Worm (Caenorhabditis elegans) whole organism, early embryonic: Measurements from ENCODE around the gene nhr-145.

Source experiments
- B0310.2 ChIP-seq: sonication (generic microtip); optimal IDR thresholded peaks from 2 replicates; lab custom pipeline; 2016; ENCODE audit warnings: mild to moderate bottlenecking, missing genetic modification characterization, missing compliant biosample characterization
- F13C5.2 ChIP-seq: sonication (generic microtip); optimal IDR thresholded peaks from 2 replicates; lab custom pipeline; 2017; ENCODE audit warnings: mild to moderate bottlenecking, missing genetic modification characterization, inconsistent platforms, missing compliant biosample characterization
- aly-1 ChIP-seq: sonication (generic microtip); optimal IDR thresholded peaks from 2 replicates; lab custom pipeline; 2016; ENCODE audit warnings: missing genetic modification characterization, missing compliant biosample characterization
- ama-1 ChIP-seq: fragments of 150-350 bp; optimal IDR thresholded peaks from 2 replicates; lab custom pipeline; 2014
- ceh-13 ChIP-seq: fragments of 200-800 bp; sonication (Bioruptor generic); optimal IDR thresholded peaks from 2 replicates; lab custom pipeline; 2018; ENCODE audit warnings: mild to moderate bottlenecking, missing genetic modification characterization, missing compliant biosample characterization
- ceh-36 ChIP-seq: sonication (generic microtip); optimal IDR thresholded peaks from 2 replicates; lab custom pipeline; 2016; ENCODE audit warnings: missing genetic modification characterization, inconsistent platforms, missing compliant biosample characterization
- ets-7 ChIP-seq: sonication (generic microtip); optimal IDR thresholded peaks from 2 replicates; lab custom pipeline; 2016; ENCODE audit warnings: missing genotype, missing genetic modification characterization, missing compliant biosample characterization
- flt-1 ChIP-seq: fragments of 200-800 bp; sonication (Bioruptor generic); IDR thresholded peaks from 2 replicates; pipeline ENCODE4 v1.3.6; 2022; ENCODE audit warnings: missing genetic modification characterization, missing compliant biosample characterization
- hmbx-1 ChIP-seq: sonication (generic microtip); optimal IDR thresholded peaks from 2 replicates; lab custom pipeline; 2016; ENCODE audit warnings: mild to moderate bottlenecking, missing genetic modification characterization, missing compliant biosample characterization
- hmg-4 ChIP-seq: fragments of 200-800 bp; sonication (Bioruptor generic); optimal IDR thresholded peaks from 2 replicates; lab custom pipeline; 2018; ENCODE audit warnings: mild to moderate bottlenecking, missing genetic modification characterization, missing compliant biosample characterization
- hnd-1 ChIP-seq: sonication (generic microtip); optimal IDR thresholded peaks from 2 replicates; lab custom pipeline; 2016; ENCODE audit warnings: missing genetic modification characterization, missing compliant biosample characterization
- pes-1 ChIP-seq: fragments of 200-800 bp; sonication (Bioruptor generic); IDR thresholded peaks from 2 replicates; pipeline ENCODE4 v1.3.6; 2022; ENCODE audit warnings: missing genetic modification reagents, missing genetic modification characterization, missing compliant biosample characterization
- scrt-1 ChIP-seq: fragments of 200-800 bp; sonication (Bioruptor generic); IDR thresholded peaks from 2 replicates; pipeline ENCODE4 v1.3.6; 2022; ENCODE audit warnings: missing genetic modification characterization, missing compliant biosample characterization
- sea-1 ChIP-seq: fragments of 200-800 bp; sonication (Bioruptor generic); conservative IDR thresholded peaks from 2 replicates; pipeline ENCODE4 v1.3.6; 2022; ENCODE audit warnings: missing genetic modification characterization, missing compliant biosample characterization
- tbx-11 ChIP-seq: fragments of 200-800 bp; sonication (Bioruptor generic); IDR thresholded peaks from 2 replicates; pipeline ENCODE4 v1.3.6; 2022; ENCODE audit warnings: missing genetic modification characterization, missing compliant biosample characterization
- tbx-37 ChIP-seq: fragments of 200-800 bp; sonication (Bioruptor generic); conservative IDR thresholded peaks from 2 replicates; pipeline ENCODE4 v1.3.6; 2022; ENCODE audit warnings: missing genetic modification reagents, missing genetic modification characterization, missing compliant biosample characterization
- tra-4 ChIP-seq: sonication (generic microtip); optimal IDR thresholded peaks from 2 replicates; lab custom pipeline; 2017; ENCODE audit warnings: missing genetic modification characterization, missing compliant biosample characterization

nhr-145 gene

DNA sequence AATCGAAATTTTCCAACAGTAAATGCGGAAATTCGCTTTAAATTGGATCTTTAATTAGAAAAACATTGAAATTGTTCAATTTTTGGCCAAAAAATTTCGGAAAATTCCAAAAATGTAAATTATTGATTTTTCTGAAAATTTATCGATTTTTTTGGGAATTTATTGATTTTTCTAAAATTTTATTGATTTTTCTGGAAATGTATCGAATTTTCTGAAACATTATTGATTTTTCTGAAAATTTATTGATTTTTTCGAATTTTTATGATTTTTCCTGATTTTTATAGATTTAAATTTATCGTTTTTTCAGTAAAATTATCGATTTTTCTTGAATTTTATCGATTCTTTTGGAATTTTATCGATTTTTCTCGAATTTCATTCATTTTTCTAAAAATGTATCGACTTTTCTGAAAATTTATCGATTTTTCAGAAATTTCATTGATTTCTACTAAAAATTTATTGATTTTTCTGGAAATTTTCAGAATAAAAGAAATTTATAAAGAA lies 29.4 kb downstream of the nhr-145 start:
- no peak for TF ChIP-seq pes-1
- TF ChIP-seq F13C5.2 (tag; lab: Kevin White, UChicago) = no peak
- no peak for TF ChIP-seq sea-1 (GFP tag; lab: Robert Waterston, UW)
- TF ChIP-seq aly-1 (tag; lab: Kevin White, UChicago) = no peak
- TF ChIP-seq ama-1 (lab: Kevin White, UChicago) = no peak
- no peak for TF ChIP-seq B0310.2 (tag; lab: Kevin White, UChicago)
- TF ChIP-seq scrt-1 (GFP tag; lab: Robert Waterston, UW) = no peak
- no peak for TF ChIP-seq hmbx-1 (tag; lab: Kevin White, UChicago)
- TF ChIP-seq tbx-37 = no peak
- no peak for TF ChIP-seq tra-4
- no peak for TF ChIP-seq tbx-11 (GFP tag; lab: Robert Waterston, UW)
- no peak for TF ChIP-seq ceh-36 (tag; lab: Kevin White, UChicago)
- no peak for TF ChIP-seq flt-1
- no peak for TF ChIP-seq ets-7 (tag; lab: Kevin White, UChicago)
- TF ChIP-seq ceh-13 (GFP tag; lab: Kevin White, UChicago) = no peak
- TF ChIP-seq hmg-4 (GFP tag; lab: Kevin White, UChicago) = no peak
- no peak for TF ChIP-seq hnd-1 (tag; lab: Kevin White, UChicago)

ce11 chrV:19118312-19118711 lies 30.8 kb downstream of the nhr-145 start, which contains the start of gene pro-3:
TSS of gene pro-3 (minus strand) at chrV:19118412.
- TF ChIP-seq ceh-13 (GFP tag; lab: Kevin White, UChicago) (no peak), hnd-1 (tag; lab: Kevin White, UChicago) (no peak), flt-1 (no peak), hmg-4 (GFP tag; lab: Kevin White, UChicago) (no peak), B0310.2 (tag; lab: Kevin White, UChicago) (no peak), ets-7 (tag; lab: Kevin White, UChicago) (no peak), ceh-36 (tag; lab: Kevin White, UChicago) (no peak), sea-1 (GFP tag; lab: Robert Waterston, UW) (no peak), F13C5.2 (tag; lab: Kevin White, UChicago) (no peak), scrt-1 (GFP tag; lab: Robert Waterston, UW) (no peak), tra-4 (no peak), tbx-37 (no peak), aly-1 (tag; lab: Kevin White, UChicago) (no peak), hmbx-1 (tag; lab: Kevin White, UChicago) (no peak), pes-1 (no peak), ama-1 (lab: Kevin White, UChicago) (no peak), tbx-11 (GFP tag; lab: Robert Waterston, UW) (no peak)

DNA sequence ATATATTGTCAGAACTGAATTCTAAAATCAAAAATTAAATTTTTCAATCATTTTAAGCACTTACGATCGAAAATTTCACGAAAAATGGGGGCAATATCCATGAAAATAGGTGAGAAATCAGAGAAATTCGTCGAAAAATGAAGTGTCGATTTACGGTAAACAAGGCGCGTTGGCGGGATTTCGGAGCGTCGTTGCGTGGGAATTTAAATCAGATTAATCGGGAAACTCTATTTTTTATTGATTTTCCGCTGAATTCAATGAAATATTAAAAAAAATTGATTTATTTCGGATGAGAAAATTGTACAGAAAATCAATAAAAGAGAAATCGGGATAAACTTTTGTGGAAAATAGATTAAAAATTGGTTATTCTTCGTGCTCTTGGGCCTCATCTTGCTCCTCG lies 31.7 kb downstream of the nhr-145 start, which contains the start of gene Y39B6A.13:
Gene Y39B6A.13, minus strand, starts transcription at position 166 of the 400 bp plus-strand sequence.
- TF ChIP-seq hmg-4 (GFP tag; lab: Kevin White, UChicago) (no peak), B0310.2 (tag; lab: Kevin White, UChicago) (no peak), tbx-11 (GFP tag; lab: Robert Waterston, UW) (no peak), flt-1 (no peak), aly-1 (tag; lab: Kevin White, UChicago) (no peak), pes-1 (no peak), ama-1 (lab: Kevin White, UChicago) (no peak), tbx-37 (no peak), sea-1 (GFP tag; lab: Robert Waterston, UW) (no peak), ceh-36 (tag; lab: Kevin White, UChicago) (no peak), F13C5.2 (tag; lab: Kevin White, UChicago) (no peak), hmbx-1 (tag; lab: Kevin White, UChicago) (no peak), ceh-13 (GFP tag; lab: Kevin White, UChicago) (no peak), ets-7 (tag; lab: Kevin White, UChicago) (no peak)

DNA sequence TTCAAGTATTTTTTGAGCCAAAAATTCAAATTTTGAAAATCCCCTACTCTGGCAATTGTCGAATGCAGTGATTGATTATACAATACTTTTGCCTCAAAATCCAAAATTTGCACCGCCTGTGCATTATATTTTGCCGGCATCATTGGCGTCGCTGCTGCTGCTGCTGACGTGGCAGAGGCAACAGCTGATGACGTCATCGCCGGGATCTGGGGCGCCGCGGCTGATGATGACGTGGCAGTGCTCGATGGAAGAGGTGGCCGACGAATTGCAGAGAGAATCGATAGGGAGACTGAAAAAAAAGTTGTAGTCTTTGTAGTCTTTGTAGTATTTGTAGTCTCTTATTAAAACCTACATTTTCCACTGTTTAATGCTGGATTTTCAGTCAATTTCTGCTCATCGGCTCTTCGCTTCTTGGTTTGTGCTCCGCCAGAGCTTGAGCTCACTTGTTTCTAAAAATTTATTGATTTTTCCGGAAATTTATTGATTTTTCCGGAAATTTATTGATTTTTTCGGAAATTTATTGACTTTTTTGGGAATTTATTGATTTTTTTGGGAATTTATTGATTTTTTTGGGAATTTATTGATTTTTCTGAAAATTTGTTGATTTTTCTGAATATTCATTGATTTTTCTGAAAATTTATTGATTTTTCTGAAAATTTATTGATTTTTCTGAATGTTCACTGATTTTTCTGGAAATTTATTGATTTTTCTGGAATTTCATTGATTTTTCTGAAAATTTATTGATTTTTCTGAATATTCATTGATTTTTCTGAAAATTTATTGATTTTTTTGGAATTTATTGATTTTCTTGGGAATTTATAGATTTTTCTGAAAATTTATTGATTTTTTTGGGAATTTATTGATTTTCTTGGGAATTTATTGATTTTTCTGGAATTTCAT lies 33.5 kb downstream of the nhr-145 start:
- no peak for TF ChIP-seq tbx-11 (GFP tag; lab: Robert Waterston, UW)

DNA sequence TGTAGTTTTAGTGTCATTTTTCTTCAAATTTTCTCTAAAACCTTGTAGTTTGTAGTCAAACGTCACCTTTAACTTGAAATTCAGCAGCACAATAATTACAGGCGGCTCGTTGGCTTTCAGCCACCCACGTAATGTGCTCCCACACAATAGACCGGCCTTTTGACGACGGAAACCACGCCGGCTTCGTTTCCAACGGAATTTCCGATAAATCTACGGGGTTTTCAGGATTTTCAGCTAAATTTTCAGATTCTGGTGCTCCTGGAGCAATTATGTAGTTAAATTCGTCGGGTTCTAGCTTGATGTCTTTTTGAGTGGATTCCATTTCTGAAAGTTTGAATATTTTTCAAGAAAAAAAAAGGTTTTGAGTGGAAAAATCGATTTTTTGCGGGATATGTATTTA lies 37.1 kb downstream of the nhr-145 start, which contains the start of gene bed-1:
Gene bed-1, minus strand, starts transcription at position 337 of the 400 bp plus-strand sequence.
- TF ChIP-seq tbx-37 = no peak
- TF ChIP-seq ets-7 (tag; lab: Kevin White, UChicago) = no peak
- no peak for TF ChIP-seq ama-1 (lab: Kevin White, UChicago)
- no peak for TF ChIP-seq hnd-1 (tag; lab: Kevin White, UChicago)
- TF ChIP-seq flt-1 = no peak
- no peak for TF ChIP-seq F13C5.2 (tag; lab: Kevin White, UChicago)
- TF ChIP-seq ceh-36 (tag; lab: Kevin White, UChicago) = no peak
- no peak for TF ChIP-seq ceh-13 (GFP tag; lab: Kevin White, UChicago)
- TF ChIP-seq B0310.2 (tag; lab: Kevin White, UChicago) = no peak
- no peak for TF ChIP-seq tbx-11 (GFP tag; lab: Robert Waterston, UW)
- no peak for TF ChIP-seq aly-1 (tag; lab: Kevin White, UChicago)
- TF ChIP-seq scrt-1 (GFP tag; lab: Robert Waterston, UW) = no peak
- TF ChIP-seq hmg-4 (GFP tag; lab: Kevin White, UChicago) = no peak
- no peak for TF ChIP-seq pes-1
- no peak for TF ChIP-seq hmbx-1 (tag; lab: Kevin White, UChicago)
- TF ChIP-seq tra-4 = no peak
- no peak for TF ChIP-seq sea-1 (GFP tag; lab: Robert Waterston, UW)

DNA sequence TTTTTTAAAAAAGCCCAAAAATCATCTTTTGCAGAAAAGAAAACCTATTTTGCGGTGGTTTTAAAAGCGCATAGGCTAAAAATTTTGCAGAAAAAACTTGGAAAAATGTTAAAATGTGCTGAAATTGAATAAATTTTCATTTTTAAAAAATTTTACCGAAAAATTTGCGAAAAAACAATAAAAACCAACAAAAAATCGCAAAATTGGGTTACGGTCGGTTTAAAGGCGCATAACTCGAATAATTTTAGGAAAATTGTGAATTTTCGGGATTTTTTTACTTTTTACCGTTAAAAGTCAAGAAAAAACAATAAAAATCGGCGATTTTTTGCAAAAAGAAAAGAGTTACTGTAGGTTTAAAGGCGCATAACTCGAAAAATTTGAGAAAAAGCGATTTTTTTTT lies 37.7 kb downstream of the nhr-145 start:
- TF ChIP-seq scrt-1 (GFP tag; lab: Robert Waterston, UW) = no peak
- no peak for TF ChIP-seq hmg-4 (GFP tag; lab: Kevin White, UChicago)
- no peak for TF ChIP-seq hmbx-1 (tag; lab: Kevin White, UChicago)
- TF ChIP-seq ama-1 (lab: Kevin White, UChicago) = no peak
- no peak for TF ChIP-seq ets-7 (tag; lab: Kevin White, UChicago)
- no peak for TF ChIP-seq sea-1 (GFP tag; lab: Robert Waterston, UW)
- TF ChIP-seq ceh-36 (tag; lab: Kevin White, UChicago) = no peak
- TF ChIP-seq pes-1 = no peak
- TF ChIP-seq tbx-11 (GFP tag; lab: Robert Waterston, UW) = no peak
